Fruit fly (Drosophila melanogaster): Measurements from ENCODE around the gene CG3407.

The CG3407 gene

dm6 chr2L:3803466-3804143 is 9.6 kb downstream of the CG3407 start, which contains the start of gene Reph (continued):
- TF ChIP-seq btn (GFP tag; optimal IDR thresholded peaks at IDR 0.05) (no peak), CG10654 (GFP tag; optimal IDR thresholded peaks at IDR 0.05) (no peak), pum (GFP tag; optimal IDR thresholded peaks at IDR 0.05) (no peak), BtbVII (GFP tag; optimal IDR thresholded peaks at IDR 0.05) (peak; percentile 16), CG11247 (GFP tag; IDR thresholded peaks at IDR 0.05) (peak; percentile 25; the same call in 1 of the 2 replicates), aop (GFP tag; IDR thresholded peaks at IDR 0.05) (no peak), CG8944 (GFP tag; optimal IDR thresholded peaks at IDR 0.05) (no peak), CG32767 (GFP tag; IDR thresholded peaks at IDR 0.05) (no peak), CG17612 (GFP tag; IDR thresholded peaks at IDR 0.05) (no peak), CG18476 (GFP tag; optimal IDR thresholded peaks at IDR 0.05) (no peak), CTCF (GFP tag; optimal IDR thresholded peaks at IDR 0.05) (no peak), shn (GFP tag; optimal IDR thresholded peaks at IDR 0.05) (no peak), unpg (GFP tag; optimal IDR thresholded peaks at IDR 0.05) (no peak), CG1602 (GFP tag; optimal IDR thresholded peaks at IDR 0.05) (no peak), gsb (GFP tag; IDR thresholded peaks at IDR 0.05) (no peak), CG10321 (GFP tag; IDR thresholded peaks at IDR 0.05) (peak; percentile 87), grau (tag; optimal IDR thresholded peaks at IDR 0.05) (no peak), CG8924 (tag; optimal IDR thresholded peaks at IDR 0.05) (no peak), mirr (GFP tag; optimal IDR thresholded peaks at IDR 0.05) (peak; percentile 61), bbx (GFP tag; IDR thresholded peaks at IDR 0.05; ENCODE audit: partially characterized antibody) (no peak), CG3838 (GFP tag; optimal IDR thresholded peaks at IDR 0.05) (no peak), HLH3B (GFP tag; IDR thresholded peaks at IDR 0.05) (no peak), pfk (GFP tag; optimal IDR thresholded peaks at IDR 0.05) (peak; percentile 45), bcd (GFP tag; optimal IDR thresholded peaks at IDR 0.05) (no peak), ac (GFP tag; optimal IDR thresholded peaks at IDR 0.05) (no peak), Ptx1 (GFP tag; IDR thresholded peaks at IDR 0.05) (no peak), CG8359 (GFP tag; optimal IDR thresholded peaks at IDR 0.05; ENCODE audit: borderline replicate concordance) (no peak), CG4328 (GFP tag; optimal IDR thresholded peaks at IDR 0.05) (no peak), CG15601 (tag; optimal IDR thresholded peaks at IDR 0.05) (peak; percentile 100), CG8281 (tag; optimal IDR thresholded peaks at IDR 0.05) (no peak), CG5180 (GFP tag; optimal IDR thresholded peaks at IDR 0.05) (no peak), CG12942 (GFP tag; optimal IDR thresholded peaks at IDR 0.05) (no peak), CG14667 (GFP tag; IDR thresholded peaks at IDR 0.05) (no peak), CG2202 (tag; optimal IDR thresholded peaks at IDR 0.05) (no peak), CG12219 (GFP tag; optimal IDR thresholded peaks at IDR 0.05) (no peak), bigmax (GFP tag; optimal IDR thresholded peaks at IDR 0.05) (no peak), nerfin-2 (GFP tag; IDR thresholded peaks at IDR 0.05; ENCODE audit: partially characterized antibody) (no peak), CG13624 (GFP tag; optimal IDR thresholded peaks at IDR 0.05) (no peak), CG3726 (GFP tag; IDR thresholded peaks at IDR 0.05) (no peak), bsh (GFP tag; optimal IDR thresholded peaks at IDR 0.05) (no peak), B-H1 (GFP tag; IDR thresholded peaks at IDR 0.05) (no peak), CG4617 (GFP tag; optimal IDR thresholded peaks at IDR 0.05; ENCODE audit: borderline replicate concordance) (no peak), CG1647 (GFP tag; optimal IDR thresholded peaks at IDR 0.05) (no peak), CG11504 (tag; optimal IDR thresholded peaks at IDR 0.05) (no peak), inv (GFP tag; IDR thresholded peaks at IDR 0.05; ENCODE audit: partially characterized antibody) (no peak), CG34376 (GFP tag; optimal IDR thresholded peaks at IDR 0.05) (no peak), Max (GFP tag; optimal IDR thresholded peaks at IDR 0.05) (no peak), ewg (GFP tag; optimal IDR thresholded peaks at IDR 0.05) (peak; percentile 18), gsb-n (tag; optimal IDR thresholded peaks at IDR 0.05) (no peak), chm (GFP tag; IDR thresholded peaks at IDR 0.05) (peak; percentile 64), sim (GFP tag; IDR thresholded peaks at IDR 0.05) (no peak)

All from whole organism, embryonic.